Worm (Caenorhabditis elegans) whole organism, young adult: ENCODE data around the gene E02C12.19.

Source experiments
- B0019.2 ChIP-seq: fragments of 200-800 bp; sonication (Bioruptor generic); conservative IDR thresholded peaks from 2 replicates; pipeline ENCODE4 v1.3.6; 2022; ENCODE audit warnings: missing genetic modification reagents, missing genetic modification characterization, missing compliant biosample characterization
- B0336.3 ChIP-seq: fragments of 200-800 bp; sonication (Bioruptor generic); IDR thresholded peaks from 2 replicates; pipeline ENCODE4 v1.3.6; 2022; ENCODE audit warnings: missing genetic modification characterization, missing compliant biosample characterization
- F37B4.10 ChIP-seq: fragments of 200-800 bp; sonication (Bioruptor generic); IDR thresholded peaks from 2 replicates; pipeline ENCODE4 v1.3.6; 2022; ENCODE audit warnings: missing genetic modification characterization, missing compliant biosample characterization
- F49E8.2 ChIP-seq: sonication (generic microtip); optimal IDR thresholded peaks from 3 replicates; lab custom pipeline; 2017; ENCODE audit warnings: missing genetic modification characterization, mild to moderate bottlenecking, missing compliant biosample characterization, antibody characterized with exemption, moderate library complexity; ENCODE audit not compliant: insufficient read depth
- F55B11.4 ChIP-seq: sonication (generic microtip); optimal IDR thresholded peaks from 2 replicates; lab custom pipeline; 2016; ENCODE audit warnings: missing compliant biosample characterization, missing genetic modification characterization, borderline replicate concordance; ENCODE audit not compliant: insufficient read depth
- T07F8.4 ChIP-seq: sonication (generic microtip); optimal IDR thresholded peaks from 2 replicates; lab custom pipeline; 2016; ENCODE audit warnings: mild to moderate bottlenecking, missing genetic modification characterization, moderate library complexity, missing compliant biosample characterization
- T26A5.8 ChIP-seq: sonication (generic microtip); optimal IDR thresholded peaks from 2 replicates; lab custom pipeline; 2016; ENCODE audit warnings: missing genetic modification characterization, missing compliant biosample characterization
- Y67H2A.10 ChIP-seq: fragments of 200-800 bp; sonication (Bioruptor generic); conservative IDR thresholded peaks from 2 replicates; pipeline ENCODE4 v1.3.6; 2022; ENCODE audit warnings: missing genetic modification reagents, missing genetic modification characterization, missing compliant biosample characterization
- ZK185.1 ChIP-seq: sonication (generic microtip); optimal IDR thresholded peaks from 2 replicates; lab custom pipeline; 2016; ENCODE audit warnings: mild to moderate bottlenecking, missing genetic modification characterization, missing compliant biosample characterization; ENCODE audit not compliant: poor library complexity, severe bottlenecking
- atf-7 ChIP-seq: sonication (generic microtip); optimal IDR thresholded peaks from 2 replicates; lab custom pipeline; 2017; ENCODE audit warnings: mild to moderate bottlenecking, missing genetic modification characterization, missing compliant biosample characterization
- athp-1 ChIP-seq: sonication (generic microtip); optimal IDR thresholded peaks from 2 replicates; lab custom pipeline; 2017; ENCODE audit warnings: mild to moderate bottlenecking, missing genetic modification characterization, missing compliant biosample characterization
- bed-1 ChIP-seq: fragments of 200-800 bp; sonication (Bioruptor generic); IDR thresholded peaks from 2 replicates; pipeline ENCODE4 v1.3.6; 2022; ENCODE audit warnings: missing genetic modification reagents, missing genetic modification characterization, missing compliant biosample characterization
- bed-2 ChIP-seq: fragments of 200-800 bp; sonication (Bioruptor generic); IDR thresholded peaks from 2 replicates; pipeline ENCODE4 v1.3.6; 2022; ENCODE audit warnings: missing genetic modification reagents, missing genetic modification characterization, missing compliant biosample characterization
- ccch-3 ChIP-seq: fragments of 200-800 bp; sonication (Bioruptor generic); optimal IDR thresholded peaks from 2 replicates; lab custom pipeline; 2018; ENCODE audit warnings: mild to moderate bottlenecking, missing genetic modification characterization, missing compliant biosample characterization
- cebp-1 ChIP-seq, 2 experiments: fragments of 200-800 bp in 1 of 2; sonication (Bioruptor generic) in 1 of 2; sonication (generic microtip) in 1 of 2; IDR thresholded peaks in 1 of 2; optimal IDR thresholded peaks in 1 of 2; 2 replicates each; pipeline versions ENCODE4 v1.3.6 to Lab custom; 2017 to 2022; ENCODE audit warnings: missing compliant biosample characterization in 2 of 2, missing genetic modification characterization in 2 of 2, mild to moderate bottlenecking in 1 of 2, missing genetic modification reagents in 1 of 2, moderate library complexity in 1 of 2
- cebp-2 ChIP-seq: fragments of 200-800 bp; sonication (Bioruptor generic); IDR thresholded peaks from 2 replicates; pipeline ENCODE4 v1.3.6; 2022; ENCODE audit warnings: missing genetic modification characterization, missing compliant biosample characterization
- ceh-58 ChIP-seq: fragments of 200-800 bp; sonication (Bioruptor generic); IDR thresholded peaks from 2 replicates; pipeline ENCODE4 v1.3.6; 2022; ENCODE audit warnings: missing genetic modification characterization, missing compliant biosample characterization
- ceh-91 ChIP-seq: fragments of 200-800 bp; sonication (Bioruptor generic); IDR thresholded peaks from 2 replicates; pipeline ENCODE4 v1.3.6; 2022; ENCODE audit warnings: missing genetic modification reagents, missing genetic modification characterization, missing compliant biosample characterization
- chd-7 ChIP-seq: sonication (generic microtip); optimal IDR thresholded peaks from 2 replicates; lab custom pipeline; 2016; ENCODE audit warnings: mild to moderate bottlenecking, missing genetic modification characterization, moderate library complexity, missing compliant biosample characterization
- hlh-26 ChIP-seq: fragments of 200-800 bp; sonication (Bioruptor generic); conservative IDR thresholded peaks from 2 replicates; pipeline ENCODE4 v1.3.6; 2022; ENCODE audit warnings: missing genetic modification reagents, missing genetic modification characterization, missing compliant biosample characterization
- let-526 ChIP-seq: fragments of 200-800 bp; sonication (Bioruptor generic); IDR thresholded peaks from 2 replicates; pipeline ENCODE4 v1.3.6; 2022; ENCODE audit warnings: missing genetic modification reagents, missing genetic modification characterization, missing compliant biosample characterization
- lin-54 ChIP-seq: fragments of 200-800 bp; sonication (Bioruptor generic); optimal IDR thresholded peaks from 2 replicates; lab custom pipeline; 2018; ENCODE audit warnings: mild to moderate bottlenecking, missing genetic modification characterization, missing compliant biosample characterization
- lsl-1 ChIP-seq: fragments of 200-800 bp; sonication (Bioruptor generic); optimal IDR thresholded peaks from 2 replicates; lab custom pipeline; 2018; ENCODE audit warnings: mild to moderate bottlenecking, missing genetic modification characterization, moderate library complexity, missing compliant biosample characterization
- madf-10 ChIP-seq: sonication (generic microtip); optimal IDR thresholded peaks from 2 replicates; lab custom pipeline; 2016; ENCODE audit warnings: mild to moderate bottlenecking, missing genetic modification characterization, missing compliant biosample characterization
- mcd-1 ChIP-seq: fragments of 200-800 bp; sonication (Bioruptor generic); IDR thresholded peaks from 2 replicates; pipeline ENCODE4 v1.3.6; 2022; ENCODE audit warnings: missing genetic modification reagents, missing genetic modification characterization, missing compliant biosample characterization
- mxl-1 ChIP-seq: sonication (generic microtip); optimal IDR thresholded peaks from 2 replicates; lab custom pipeline; 2016; ENCODE audit warnings: missing genetic modification characterization, missing compliant biosample characterization
- nfya-1 ChIP-seq: sonication (generic microtip); optimal IDR thresholded peaks from 2 replicates; lab custom pipeline; 2017; ENCODE audit warnings: antibody characterized with exemption, missing compliant biosample characterization, missing genetic modification characterization, borderline replicate concordance; ENCODE audit not compliant: insufficient read depth
- nfya-2 ChIP-seq: fragments of 200-800 bp; sonication (Bioruptor generic); IDR thresholded peaks from 2 replicates; pipeline ENCODE4 v1.3.6; 2022; ENCODE audit warnings: missing genetic modification reagents, missing genetic modification characterization, missing compliant biosample characterization
- nhr-179 ChIP-seq: sonication (generic microtip); optimal IDR thresholded peaks from 2 replicates; lab custom pipeline; 2016; ENCODE audit warnings: mild to moderate bottlenecking, missing genetic modification characterization, missing compliant biosample characterization
- nhr-80 ChIP-seq: sonication (generic microtip); optimal IDR thresholded peaks from 2 replicates; lab custom pipeline; 2016; ENCODE audit warnings: missing genetic modification characterization, missing compliant biosample characterization
- rcor-1 ChIP-seq: fragments of 200-800 bp; sonication (Bioruptor generic); IDR thresholded peaks from 2 replicates; pipeline ENCODE4 v1.3.6; 2022; ENCODE audit warnings: missing genetic modification reagents, missing genetic modification characterization, missing compliant biosample characterization
- repo-1 ChIP-seq: sonication (generic microtip); optimal IDR thresholded peaks from 2 replicates; lab custom pipeline; 2017; ENCODE audit warnings: mild to moderate bottlenecking, missing genetic modification characterization, missing compliant biosample characterization
- sea-2 ChIP-seq: fragments of 200-800 bp; sonication (Bioruptor generic); IDR thresholded peaks from 2 replicates; pipeline ENCODE4 v1.3.6; 2022; ENCODE audit warnings: missing genetic modification characterization, missing compliant biosample characterization
- snpc-3.4 ChIP-seq: sonication (generic microtip); optimal IDR thresholded peaks from 2 replicates; lab custom pipeline; 2017; ENCODE audit warnings: missing genetic modification characterization, mild to moderate bottlenecking, missing compliant biosample characterization, antibody characterized with exemption, moderate library complexity, missing genotype, missing genetic modification reagents
- tbx-9 ChIP-seq: sonication (generic microtip); optimal IDR thresholded peaks from 2 replicates; lab custom pipeline; 2016; ENCODE audit warnings: borderline replicate concordance, missing genetic modification characterization, inconsistent platforms, missing compliant biosample characterization
- unc-130 ChIP-seq: sonication (generic microtip); optimal IDR thresholded peaks from 2 replicates; lab custom pipeline; 2016; ENCODE audit warnings: missing genetic modification reagents, missing genetic modification characterization, missing compliant biosample characterization
- unc-62 ChIP-seq: fragments of 150-350 bp; optimal IDR thresholded peaks from 2 replicates; lab custom pipeline; 2014; ENCODE audit warnings: missing biosample characterization, missing genetic modification reagents, missing genetic modification characterization
- zim-3 ChIP-seq: sonication (generic microtip); optimal IDR thresholded peaks from 2 replicates; lab custom pipeline; 2017; ENCODE audit warnings: mild to moderate bottlenecking, missing genetic modification characterization, moderate library complexity, missing compliant biosample characterization
- ztf-22 ChIP-seq: fragments of 200-800 bp; sonication (Bioruptor generic); optimal IDR thresholded peaks from 2 replicates; lab custom pipeline; 2018; ENCODE audit warnings: mild to moderate bottlenecking, missing genetic modification characterization, moderate library complexity, missing compliant biosample characterization
- ztf-26 ChIP-seq: sonication (generic microtip); optimal IDR thresholded peaks from 2 replicates; lab custom pipeline; 2017; ENCODE audit warnings: missing genetic modification characterization, missing compliant biosample characterization
- ztf-28 ChIP-seq: fragments of 200-800 bp; sonication (Bioruptor generic); IDR thresholded peaks from 2 replicates; pipeline ENCODE4 v1.3.6; 2022; ENCODE audit warnings: missing genetic modification reagents, missing genetic modification characterization, missing compliant biosample characterization

The E02C12.19 gene

ce11 chrV:9373473-9373872 lies 2.8 kb downstream of the E02C12.19 start, which contains the start of gene E02C12.8:
Gene E02C12.8 (minus strand): TSS chrV:9373613.
- TF ChIP-seq Y67H2A.10 (no peak), nhr-80 (tag; lab: Kevin White, UChicago) (peak; percentile 77), cebp-1 (GFP tag; IDR thresholded peaks at IDR 0.05; lab: Robert Waterston, UW) (peak; percentile 53; the same call in 1 of the 2 replicates), cebp-1 (tag; optimal IDR thresholded peaks at IDR 0.05; lab: Kevin White, UChicago) (no peak)

ce11 chrV:9370986-9371385 lies 5.3 kb downstream of the E02C12.19 start, which contains the start of gene E02C12.6:
Gene E02C12.6 (minus strand): TSS chrV:9371086.
- TF ChIP-seq lin-54 (GFP tag; lab: Kevin White, UChicago): no peak
- no peak for TF ChIP-seq zim-3 (tag; lab: Kevin White, UChicago)
- TF ChIP-seq ztf-28 (GFP tag; lab: Robert Waterston, UW): no peak
- no peak for TF ChIP-seq bed-2 (GFP tag; lab: Robert Waterston, UW)
- no peak for TF ChIP-seq ceh-58 (GFP tag; lab: Robert Waterston, UW)
- no peak for TF ChIP-seq tbx-9 (tag; lab: Kevin White, UChicago)
- no peak for TF ChIP-seq T26A5.8 (tag; lab: Kevin White, UChicago)
- no peak for TF ChIP-seq let-526
- TF ChIP-seq lsl-1: no peak
- no peak for TF ChIP-seq athp-1 (tag; lab: Kevin White, UChicago)
- TF ChIP-seq ztf-22: no peak
- TF ChIP-seq Y67H2A.10: no peak
- TF ChIP-seq B0336.3 (GFP tag; lab: Robert Waterston, UW): no peak
- TF ChIP-seq F37B4.10: no peak

ce11 chrV:9359674-9360073 lies 16.6 kb downstream of the E02C12.19 start, which contains the start of gene gpa-3:
Gene gpa-3 (minus strand): TSS chrV:9359774.
- TF ChIP-seq hlh-26 (GFP tag; lab: Robert Waterston, UW) (no peak), sea-2 (no peak), bed-1 (GFP tag; lab: Robert Waterston, UW) (no peak), F49E8.2 (tag; lab: Kevin White, UChicago) (no peak), nfya-2 (GFP tag; lab: Robert Waterston, UW) (no peak), mcd-1 (no peak), B0019.2 (GFP tag; lab: Robert Waterston, UW) (no peak), T07F8.4 (tag; lab: Kevin White, UChicago) (no peak), chd-7 (tag; lab: Kevin White, UChicago) (no peak), nhr-179 (no peak), unc-62 (GFP tag; lab: Kevin White, UChicago) (no peak), nfya-1 (tag; lab: Kevin White, UChicago) (no peak), ztf-26 (tag; lab: Kevin White, UChicago) (no peak), F55B11.4 (tag; lab: Kevin White, UChicago) (no peak)
- TF ChIP-seq, all 124 proteins: peak for 0

ce11 chrV:9356345-9356744 lies 20.0 kb downstream of the E02C12.19 start, which contains the start of gene ttr-49:
Gene ttr-49 (minus strand): TSS chrV:9356515.
- peak; percentile 51 for TF ChIP-seq nhr-80 (tag; lab: Kevin White, UChicago)
- TF ChIP-seq unc-130 (GFP tag; lab: Kevin White, UChicago): no peak
- TF ChIP-seq, all 124 proteins: peak for 1

- TF ChIP-seq madf-10 (tag; lab: Kevin White, UChicago) (no peak), nhr-80 (tag; lab: Kevin White, UChicago) (no peak), ZK185.1 (tag; lab: Kevin White, UChicago) (no peak), snpc-3.4 (tag; lab: Kevin White, UChicago) (no peak), ceh-91 (GFP tag; lab: Robert Waterston, UW) (no peak), repo-1 (tag; lab: Kevin White, UChicago) (no peak), F37B4.10 (no peak), atf-7 (tag; lab: Kevin White, UChicago) (no peak), nfya-2 (GFP tag; lab: Robert Waterston, UW) (no peak), B0336.3 (GFP tag; lab: Robert Waterston, UW) (no peak), rcor-1 (no peak), mxl-1 (no peak), ccch-3 (GFP tag; lab: Kevin White, UChicago) (no peak), unc-130 (GFP tag; lab: Kevin White, UChicago) (no peak), sea-2 (no peak), cebp-2 (no peak), cebp-1 (GFP tag; IDR thresholded peaks at IDR 0.05; lab: Robert Waterston, UW) (no peak), cebp-1 (tag; optimal IDR thresholded peaks at IDR 0.05; lab: Kevin White, UChicago) (no peak)
Observed at ce11 chrV:9355371-9355770, 20.9 kb downstream of the E02C12.19 start, which contains the start of gene ttr-40. Gene ttr-40 (minus strand): TSS chrV:9355471.
